Worm (Caenorhabditis elegans): ENCODE results near the gene nphp-2.

DNA sequence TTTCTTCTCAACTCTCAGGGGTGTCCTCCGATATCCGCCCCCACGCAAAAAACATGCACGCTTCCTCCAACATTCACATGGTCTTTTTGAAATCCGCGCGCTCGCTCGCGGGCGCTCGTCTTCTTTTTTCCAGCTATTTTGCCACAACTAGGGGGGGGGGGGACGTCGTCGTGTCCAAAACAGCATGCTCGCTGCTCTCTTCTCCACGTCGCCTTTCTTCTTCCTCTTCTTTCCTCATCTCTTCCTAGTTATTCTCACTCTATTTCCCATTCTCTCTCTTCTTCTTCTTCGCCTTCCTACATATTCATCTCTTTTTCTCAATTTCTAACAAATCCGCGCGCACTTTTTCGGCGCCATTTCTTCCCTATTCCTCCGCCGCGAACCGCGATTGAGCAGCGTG is 47.9 kb downstream of the nphp-2 start:
- TF ChIP-seq skn-1 (tag; optimal IDR thresholded peaks at IDR 0.05) (no peak), lsy-2 (tag; optimal IDR thresholded peaks at IDR 0.05) (peak in 1 of 2 experiments; percentile 34), nhr-10 (tag; optimal IDR thresholded peaks at IDR 0.05) (no peak), sma-3 (GFP tag; optimal IDR thresholded peaks at IDR 0.05) (no peak), ztf-11 (tag; optimal IDR thresholded peaks at IDR 0.05) (no peak), C34F6.9 (tag; optimal IDR thresholded peaks at IDR 0.05) (peak; percentile 55), mdl-1 (tag; optimal IDR thresholded peaks at IDR 0.05) (peak in 1 of 2 experiments; percentile 62), nhr-77 (tag; optimal IDR thresholded peaks at IDR 0.05) (no peak), unc-62 (GFP tag; optimal IDR thresholded peaks at IDR 0.05) (no peak), elt-1 (tag; optimal IDR thresholded peaks at IDR 0.05) (no peak), egl-27 (tag; optimal IDR thresholded peaks at IDR 0.05) (no peak), ztf-4 (tag; optimal IDR thresholded peaks at IDR 0.05) (no peak), blmp-1 (tag; optimal IDR thresholded peaks at IDR 0.05; ENCODE audit: insufficient read depth) (no peak)

Measured in whole organism, L2 larva.